Worm (Caenorhabditis elegans) whole organism, L1 larva: ENCODE results near the gene psa-3.

Experiments used
- Y116A8C.19 ChIP-seq: sonication (generic microtip); optimal IDR thresholded peaks from 2 replicates; lab custom pipeline; 2016; ENCODE audit warnings: missing compliant biosample characterization, missing genetic modification characterization, borderline replicate concordance
- alr-1 ChIP-seq: fragments of 200-800 bp; sonication (Bioruptor generic); optimal IDR thresholded peaks from 2 replicates; lab custom pipeline; 2018; ENCODE audit warnings: borderline replicate concordance, mild to moderate bottlenecking, missing genetic modification characterization, missing compliant biosample characterization
- ceh-8 ChIP-seq: fragments of 200-800 bp; sonication (Bioruptor generic); optimal IDR thresholded peaks from 2 replicates; lab custom pipeline; 2018; ENCODE audit warnings: mild to moderate bottlenecking, missing genetic modification characterization, moderate library complexity, missing compliant biosample characterization
- ceh-82 ChIP-seq, 3 experiments: fragments of 150-350 bp in 1 of 3; sonication (generic microtip) in 2 of 3; optimal IDR thresholded peaks; 2 replicates each; lab custom pipeline; 2014 to 2017; ENCODE audit warnings: missing biosample characterization in 3 of 3, missing genetic modification characterization in 3 of 3
- ces-1 ChIP-seq: fragments of 150-350 bp; optimal IDR thresholded peaks from 2 replicates; lab custom pipeline; 2014; ENCODE audit warnings: missing biosample characterization, missing genetic modification reagents, missing genetic modification characterization
- efl-1 ChIP-seq, 4 experiments: fragments of 150-350 bp; optimal IDR thresholded peaks in 3 of 4; peaks in 1 of 4; 1 replicate in 1 of 4; 2 replicates in 3 of 4; lab custom pipeline; 2014; ENCODE audit warnings: missing biosample characterization in 2 of 4, missing genetic modification characterization in 2 of 4, missing genetic modification reagents in 2 of 4
- efl-3 ChIP-seq: fragments of 200-800 bp; sonication (Bioruptor generic); optimal IDR thresholded peaks from 2 replicates; lab custom pipeline; 2018; ENCODE audit warnings: mild to moderate bottlenecking, missing genetic modification characterization, missing compliant biosample characterization
- egl-13 ChIP-seq: sonication (generic microtip); optimal IDR thresholded peaks from 2 replicates; lab custom pipeline; 2016; ENCODE audit warnings: missing genotype, missing genetic modification reagents, missing genetic modification characterization, missing compliant biosample characterization
- elt-3 ChIP-seq, 6 experiments: fragments of 150-350 bp in 1 of 6; sonication (generic microtip); optimal IDR thresholded peaks; 2 replicates each; lab custom pipeline; 2017 to 2018; ENCODE audit warnings: missing biosample characterization in 6 of 6, missing genetic modification characterization in 6 of 6, inconsistent platforms in 1 of 6
- fkh-10 ChIP-seq: sonication (generic microtip); optimal IDR thresholded peaks from 2 replicates; lab custom pipeline; 2017; ENCODE audit warnings: missing biosample characterization, missing genetic modification reagents, missing genetic modification characterization
- fkh-4 ChIP-seq: sonication (generic microtip); optimal IDR thresholded peaks from 2 replicates; lab custom pipeline; 2016; ENCODE audit warnings: missing compliant biosample characterization, missing genetic modification characterization, borderline replicate concordance
- fkh-8 ChIP-seq: sonication (generic microtip); optimal IDR thresholded peaks from 2 replicates; lab custom pipeline; 2016; ENCODE audit warnings: mild to moderate bottlenecking, missing genetic modification characterization, missing compliant biosample characterization
- isw-1 ChIP-seq: fragments of 200-800 bp; sonication (Bioruptor generic); IDR thresholded peaks from 2 replicates; pipeline ENCODE4 v1.3.6; 2022; ENCODE audit warnings: missing genetic modification characterization, missing compliant biosample characterization
- lin-14 ChIP-seq: fragments of 200-800 bp; sonication (Bioruptor generic); optimal IDR thresholded peaks from 2 replicates; lab custom pipeline; 2018; ENCODE audit warnings: mild to moderate bottlenecking, missing genetic modification characterization, moderate library complexity, missing compliant biosample characterization
- lin-35 ChIP-seq, 2 experiments: fragments of 150-350 bp; optimal IDR thresholded peaks; 2 replicates each; lab custom pipeline; 2014; ENCODE audit warnings: missing biosample characterization in 2 of 2, missing genetic modification characterization in 2 of 2, missing genetic modification reagents in 2 of 2
- lin-39 ChIP-seq: fragments of 150-350 bp; optimal IDR thresholded peaks from 2 replicates; lab custom pipeline; 2014; ENCODE audit warnings: missing biosample characterization, missing genetic modification reagents, missing genetic modification characterization
- lsy-2 ChIP-seq, 2 experiments: fragments of 150-350 bp; optimal IDR thresholded peaks; 2 replicates each; lab custom pipeline; 2014; ENCODE audit warnings: missing biosample characterization in 2 of 2, missing genetic modification characterization in 2 of 2
- mdl-1 ChIP-seq, 2 experiments: fragments of 150-350 bp; optimal IDR thresholded peaks; 2 replicates each; lab custom pipeline; 2014 to 2017; ENCODE audit warnings: missing biosample characterization in 2 of 2, missing genetic modification characterization in 2 of 2, inconsistent platforms in 1 of 2
- nhr-11 ChIP-seq: fragments of 150-350 bp; optimal IDR thresholded peaks from 2 replicates; lab custom pipeline; 2014; ENCODE audit warnings: missing biosample characterization, missing genetic modification characterization
- nhr-20 ChIP-seq: sonication (generic microtip); optimal IDR thresholded peaks from 2 replicates; lab custom pipeline; 2016; ENCODE audit warnings: mild to moderate bottlenecking, missing genetic modification characterization, missing compliant biosample characterization
- nhr-47 ChIP-seq: sonication (generic microtip); optimal IDR thresholded peaks from 2 replicates; lab custom pipeline; 2016; ENCODE audit warnings: mild to moderate bottlenecking, missing genetic modification characterization, moderate library complexity, missing compliant biosample characterization
- nhr-71 ChIP-seq: sonication (generic microtip); optimal IDR thresholded peaks from 2 replicates; lab custom pipeline; 2016; ENCODE audit warnings: mild to moderate bottlenecking, missing genetic modification characterization, moderate library complexity, missing compliant biosample characterization
- nhr-76 ChIP-seq: sonication (generic microtip); optimal IDR thresholded peaks from 2 replicates; lab custom pipeline; 2017; ENCODE audit warnings: missing biosample characterization, missing genetic modification characterization
- nhr-90 ChIP-seq: sonication (generic microtip); optimal IDR thresholded peaks from 2 replicates; lab custom pipeline; 2016; ENCODE audit warnings: mild to moderate bottlenecking, missing genetic modification characterization, missing compliant biosample characterization; ENCODE audit not compliant: poor library complexity
- pag-3 ChIP-seq: sonication (generic microtip); optimal IDR thresholded peaks from 2 replicates; lab custom pipeline; 2017; ENCODE audit warnings: missing genetic modification characterization, mild to moderate bottlenecking, missing compliant biosample characterization, antibody characterized with exemption, borderline replicate concordance; ENCODE audit not compliant: insufficient read depth
- pax-3 ChIP-seq: fragments of 200-800 bp; sonication (Bioruptor generic); optimal IDR thresholded peaks from 2 replicates; lab custom pipeline; 2018; ENCODE audit warnings: mild to moderate bottlenecking, missing genetic modification characterization, moderate library complexity, missing compliant biosample characterization
- snpc-4 ChIP-seq: fragments of 150-350 bp; optimal IDR thresholded peaks from 2 replicates; lab custom pipeline; 2014; ENCODE audit warnings: missing biosample characterization, missing genetic modification characterization
- snu-23 ChIP-seq: sonication (generic microtip); optimal IDR thresholded peaks from 2 replicates; lab custom pipeline; 2016; ENCODE audit warnings: missing genetic modification characterization, missing compliant biosample characterization
- sox-4 ChIP-seq: sonication (generic microtip); optimal IDR thresholded peaks from 2 replicates; lab custom pipeline; 2016; ENCODE audit warnings: missing genetic modification characterization, missing compliant biosample characterization
- sptf-1 ChIP-seq: fragments of 150-350 bp; optimal IDR thresholded peaks from 2 replicates; lab custom pipeline; 2014; ENCODE audit warnings: missing biosample characterization, missing genetic modification characterization
- sup-37 ChIP-seq: fragments of 200-800 bp; sonication (Bioruptor generic); optimal IDR thresholded peaks from 2 replicates; lab custom pipeline; 2018; ENCODE audit warnings: mild to moderate bottlenecking, missing genetic modification characterization, missing compliant biosample characterization
- swsn-7 ChIP-seq: sonication (generic microtip); optimal IDR thresholded peaks from 2 replicates; lab custom pipeline; 2016; ENCODE audit warnings: missing genetic modification characterization, missing compliant biosample characterization
- tbx-2 ChIP-seq: sonication (generic microtip); optimal IDR thresholded peaks from 2 replicates; lab custom pipeline; 2016; ENCODE audit warnings: missing genetic modification characterization, missing compliant biosample characterization
- unc-86 ChIP-seq: sonication (generic microtip); optimal IDR thresholded peaks from 2 replicates; lab custom pipeline; 2016; ENCODE audit warnings: missing genetic modification characterization, missing compliant biosample characterization
- zag-1 ChIP-seq: fragments of 150-350 bp; optimal IDR thresholded peaks from 2 replicates; lab custom pipeline; 2014; ENCODE audit warnings: missing biosample characterization, missing genetic modification characterization
- ztf-11 ChIP-seq, 2 experiments: sonication (generic microtip); optimal IDR thresholded peaks; 2 replicates each; lab custom pipeline; 2016 to 2017; ENCODE audit warnings: missing genetic modification characterization in 2 of 2, missing biosample characterization in 1 of 2, missing compliant biosample characterization in 1 of 2

Gene psa-3

DNA sequence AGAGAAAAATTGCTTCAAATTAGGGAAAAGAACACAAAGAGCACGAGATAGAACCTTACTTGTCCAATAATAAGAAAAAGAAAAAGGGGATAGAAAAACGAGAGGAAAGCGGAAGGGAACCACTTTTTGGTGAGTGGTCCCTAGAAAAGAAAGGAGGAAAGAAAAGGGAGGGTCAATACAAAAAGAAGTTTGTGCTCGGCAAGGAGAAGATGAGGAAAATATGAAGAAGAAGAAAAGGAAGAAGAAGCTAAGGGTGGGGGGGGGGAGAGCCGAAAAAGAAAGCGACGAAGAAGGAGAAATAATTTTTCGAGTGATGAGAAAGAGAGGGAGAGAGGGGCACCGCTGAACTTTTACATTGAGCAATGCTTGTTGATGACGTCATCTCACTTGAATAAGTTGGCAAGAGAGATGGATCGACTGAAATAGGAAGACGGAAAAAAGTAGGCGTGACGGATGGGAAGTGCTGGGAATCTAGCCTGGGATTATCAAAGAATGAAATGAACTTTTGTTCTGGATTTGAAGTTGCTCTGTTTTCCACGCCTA, 21.9 kb upstream of the psa-3 start (continued):
- TF ChIP-seq lin-35 (GFP tag; optimal IDR thresholded peaks at IDR 0.05; lab: Kevin White, UChicago) (peak in 1 of 2 experiments; percentile 16), lsy-2 (tag; optimal IDR thresholded peaks at IDR 0.05; lab: Kevin White, UChicago) (peak; percentile 20 to 44), unc-86 (peak; percentile 74), lin-14 (GFP tag; lab: Kevin White, UChicago) (peak; percentile 94), ceh-8 (peak; percentile 20), snu-23 (peak; percentile 26), elt-3 (tag; optimal IDR thresholded peaks at IDR 0.05; lab: Kevin White, UChicago) (no peak), fkh-8 (tag; lab: Kevin White, UChicago) (peak; percentile 50), pag-3 (tag; lab: Kevin White, UChicago) (no peak), fkh-4 (no peak), egl-13 (tag; lab: Kevin White, UChicago) (peak; percentile 52), Y116A8C.19 (tag; lab: Kevin White, UChicago) (no peak)

DNA sequence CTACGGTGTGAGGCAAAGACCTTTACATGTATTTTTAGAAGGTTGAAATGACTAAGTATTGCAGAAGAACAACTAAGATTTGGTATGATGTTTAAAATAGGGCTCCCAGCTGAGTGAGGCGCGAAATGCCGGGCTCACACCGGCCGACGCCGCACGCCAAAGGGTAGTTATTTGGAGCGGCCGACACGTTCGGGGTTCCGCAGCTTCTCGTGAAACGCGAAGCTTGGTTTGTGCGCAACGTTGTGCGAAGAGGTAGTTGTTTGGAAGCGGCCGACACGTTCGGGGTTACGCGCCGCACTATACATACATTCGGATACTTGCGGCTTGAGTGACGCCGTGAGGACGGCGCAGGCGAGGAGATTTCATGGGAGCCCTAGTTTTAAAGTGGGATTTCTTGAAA, 19.5 kb upstream of the psa-3 start:
- TF ChIP-seq snpc-4 (tag; lab: Kevin White, UChicago), result peak; percentile 91
- TF ChIP-seq alr-1, result no peak
- no peak for TF ChIP-seq lin-39
- no peak for TF ChIP-seq pax-3 (tag; lab: Kevin White, UChicago)
- no peak for TF ChIP-seq efl-1 (optimal IDR thresholded peaks at IDR 0.05; lab: Kevin White, UChicago)
- TF ChIP-seq efl-1 (GFP tag; optimal IDR thresholded peaks at IDR 0.05 in 1 of 2; lab: Kevin White, UChicago), result peak in 1 of 2 experiments; percentile 6
- no peak for TF ChIP-seq fkh-4
- TF ChIP-seq ztf-11 (tag; optimal IDR thresholded peaks at IDR 0.05; lab: Kevin White, UChicago), result no peak
- no peak for TF ChIP-seq mdl-1 (tag; optimal IDR thresholded peaks at IDR 0.05; lab: Kevin White, UChicago)
- TF ChIP-seq sup-37 (GFP tag; lab: Kevin White, UChicago), result no peak
- TF ChIP-seq, all 84 proteins: peak for 2

DNA sequence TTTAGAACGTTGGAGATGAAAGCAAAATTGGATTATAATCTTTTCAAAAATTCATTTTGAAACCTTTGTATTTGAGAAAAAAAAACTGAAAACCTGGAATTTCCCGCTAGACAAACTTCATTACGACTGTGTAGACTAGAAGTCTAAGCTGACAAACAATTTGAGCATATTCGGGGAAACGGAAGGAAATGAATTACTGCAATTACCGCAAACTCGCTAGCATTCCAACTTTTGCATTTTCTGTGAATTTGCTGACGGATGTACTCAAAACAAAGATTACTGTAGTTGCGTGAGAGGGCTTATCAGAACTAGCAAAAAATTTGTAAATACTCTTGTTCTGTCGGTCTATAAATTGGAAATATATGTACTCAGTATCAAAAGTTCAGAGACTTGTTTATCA, 17.9 kb upstream of the psa-3 start:
- TF ChIP-seq nhr-11 (tag; lab: Kevin White, UChicago) (peak; percentile 77), nhr-71 (tag; lab: Kevin White, UChicago) (peak; percentile 67), fkh-8 (tag; lab: Kevin White, UChicago) (peak; percentile 83), ceh-82 (tag; optimal IDR thresholded peaks at IDR 0.05; lab: Kevin White, UChicago) (no peak), nhr-47 (peak; percentile 49), sox-4 (no peak), isw-1 (no peak), lin-14 (GFP tag; lab: Kevin White, UChicago) (peak; percentile 42), ztf-11 (tag; optimal IDR thresholded peaks at IDR 0.05; lab: Kevin White, UChicago) (no peak)

DNA sequence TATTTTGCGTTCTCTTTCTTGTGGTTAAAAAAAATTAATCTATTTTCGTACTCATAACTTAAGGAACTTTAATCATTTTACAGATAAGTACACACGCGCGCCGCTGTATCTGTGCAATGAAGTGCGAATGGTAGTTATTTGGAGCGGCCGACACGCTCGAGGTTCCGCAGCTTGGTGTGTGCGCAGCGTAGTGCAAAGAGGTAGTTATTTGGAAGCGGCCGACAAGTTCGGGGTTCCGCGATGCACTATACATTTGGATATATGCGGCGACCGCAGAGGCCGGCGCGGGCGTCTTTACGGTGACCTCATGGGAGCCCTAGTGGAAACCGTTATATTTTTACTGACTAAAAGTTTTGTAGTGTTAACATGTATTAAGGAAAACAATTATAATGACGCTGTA, 15.1 kb upstream of the psa-3 start:
- TF ChIP-seq efl-3 (GFP tag; lab: Kevin White, UChicago) (no peak), snpc-4 (tag; lab: Kevin White, UChicago) (peak; percentile 87), isw-1 (no peak)

DNA sequence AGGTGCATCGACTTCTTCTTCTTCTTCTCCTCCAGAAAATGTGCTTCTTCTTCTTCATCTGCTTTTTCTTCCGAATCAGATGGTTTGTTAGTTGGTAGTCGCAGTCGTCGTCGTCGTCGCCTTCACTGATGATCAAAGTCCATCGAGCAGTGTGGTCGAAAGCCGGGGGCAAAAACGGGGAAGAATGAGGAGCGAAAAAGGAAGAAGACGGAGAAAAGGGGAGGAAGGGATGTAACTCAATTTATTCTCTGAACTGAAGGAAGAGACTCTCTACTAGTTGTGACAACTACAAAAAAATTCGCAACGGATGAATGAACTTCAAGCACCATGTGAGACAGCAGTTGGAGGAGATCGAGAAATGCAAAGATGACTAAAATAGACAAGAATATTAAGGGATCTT, 12.0 kb upstream of the psa-3 start:
- peak; percentile 21 for TF ChIP-seq unc-86
- peak; percentile 54 for TF ChIP-seq nhr-71 (tag; lab: Kevin White, UChicago)
- TF ChIP-seq nhr-47, result peak; percentile 45
- no peak for TF ChIP-seq nhr-76 (tag; lab: Kevin White, UChicago)
- no peak for TF ChIP-seq Y116A8C.19 (tag; lab: Kevin White, UChicago)
- TF ChIP-seq tbx-2 (tag; lab: Kevin White, UChicago), result peak; percentile 4
- peak; percentile 8 for TF ChIP-seq zag-1 (tag; lab: Kevin White, UChicago)
- TF ChIP-seq alr-1, result no peak
- TF ChIP-seq swsn-7 (tag; lab: Kevin White, UChicago), result peak; percentile 31
- TF ChIP-seq lsy-2 (tag; optimal IDR thresholded peaks at IDR 0.05; lab: Kevin White, UChicago), result no peak
- TF ChIP-seq ces-1 (GFP tag; lab: Kevin White, UChicago), result peak; percentile 2
- peak; percentile 93 for TF ChIP-seq lin-14 (GFP tag; lab: Kevin White, UChicago)
- TF ChIP-seq sptf-1 (tag; lab: Kevin White, UChicago), result no peak
- peak; percentile 7 for TF ChIP-seq nhr-20 (tag; lab: Kevin White, UChicago)
- peak; percentile 83 for TF ChIP-seq fkh-10 (GFP tag; lab: Kevin White, UChicago)
- TF ChIP-seq nhr-90 (tag; lab: Kevin White, UChicago), result no peak
- peak; percentile 16; the same call in 1 of the 2 replicates for TF ChIP-seq isw-1
- peak in 1 of 3 experiments; percentile 18 for TF ChIP-seq ceh-82 (tag; optimal IDR thresholded peaks at IDR 0.05; lab: Kevin White, UChicago)
- peak; percentile 46 for TF ChIP-seq ceh-8
- TF ChIP-seq, all 84 proteins: peak for 13
